Fruit fly (Drosophila melanogaster) whole organism, embryonic: Measurements from ENCODE around the gene CG42748.

Experiments used
- Aef1 ChIP-seq: fragments of 200-800 bp; sonication (Bioruptor generic); IDR thresholded peaks from 3 replicates; pipeline ENCODE4 v1.3.6; 2022; ENCODE audit warnings: missing biosample characterization, missing genetic modification characterization
- Antp ChIP-seq: fragments of 200-800 bp; sonication (Bioruptor generic); optimal IDR thresholded peaks from 3 replicates; lab custom pipeline; 2016; ENCODE audit warnings: missing biosample characterization, missing genetic modification characterization
- BEAF-32 ChIP-seq: fragments of 200-800 bp; sonication (Bioruptor generic); optimal IDR thresholded peaks from 3 replicates; lab custom pipeline; 2017; ENCODE audit warnings: missing biosample characterization, missing genetic modification characterization, mild to moderate bottlenecking, moderate library complexity, missing genetic modification reagents
- CG11456 ChIP-seq: fragments of 200-800 bp; sonication (Bioruptor generic); IDR thresholded peaks from 3 replicates; pipeline ENCODE4 v1.3.6; 2022; ENCODE audit warnings: missing biosample characterization, missing genetic modification characterization
- CG14050 ChIP-seq: fragments of 200-800 bp; sonication (Bioruptor generic); IDR thresholded peaks from 3 replicates; pipeline ENCODE4 v1.3.6; 2022; ENCODE audit warnings: missing biosample characterization, missing genetic modification characterization
- CG1603 ChIP-seq: fragments of 200-800 bp; sonication (Bioruptor generic); optimal IDR thresholded peaks from 2 replicates; lab custom pipeline; 2019; ENCODE audit warnings: missing biosample characterization, mild to moderate bottlenecking, missing genetic modification characterization, moderate library complexity
- CG16863 ChIP-seq: fragments of 200-800 bp; sonication (Bioruptor generic); optimal IDR thresholded peaks from 3 replicates; lab custom pipeline; 2016; ENCODE audit warnings: missing biosample characterization, missing genetic modification characterization
- CG17328 ChIP-seq: fragments of 200-800 bp; sonication (Bioruptor generic); IDR thresholded peaks from 2 replicates; pipeline ENCODE4 v1.3.6; 2022; ENCODE audit warnings: missing biosample characterization, missing genetic modification characterization
- CG17802 ChIP-seq: fragments of 200-800 bp; sonication (Bioruptor generic); optimal IDR thresholded peaks from 2 replicates; lab custom pipeline; 2018; ENCODE audit warnings: missing biosample characterization, mild to moderate bottlenecking, missing genetic modification characterization, moderate library complexity
- CG17912 ChIP-seq: fragments of 200-800 bp; sonication (Bioruptor generic); optimal IDR thresholded peaks from 2 replicates; lab custom pipeline; 2018; ENCODE audit warnings: missing biosample characterization, mild to moderate bottlenecking, missing genetic modification characterization
- CG1832 ChIP-seq: fragments of 200-800 bp; sonication (Bioruptor generic); optimal IDR thresholded peaks from 2 replicates; lab custom pipeline; 2017; ENCODE audit warnings: missing biosample characterization, mild to moderate bottlenecking, missing genetic modification characterization, inconsistent platforms
- CG30020 ChIP-seq: fragments of 200-800 bp; optimal IDR thresholded peaks from 2 replicates; lab custom pipeline; 2019; ENCODE audit warnings: missing biosample characterization, mild to moderate bottlenecking, missing genetic modification characterization, moderate library complexity
- CG31441 ChIP-seq: fragments of 200-800 bp; sonication (Bioruptor generic); IDR thresholded peaks from 2 replicates; pipeline ENCODE4 v1.3.6; 2022; ENCODE audit warnings: missing biosample characterization, missing genetic modification characterization
- CG33557 ChIP-seq: fragments of 200-800 bp; sonication (Bioruptor generic); optimal IDR thresholded peaks from 2 replicates; lab custom pipeline; 2019; ENCODE audit warnings: missing biosample characterization, mild to moderate bottlenecking, missing genetic modification characterization, moderate library complexity
- CG4360 ChIP-seq: fragments of 200-800 bp; sonication (Bioruptor generic); IDR thresholded peaks from 2 replicates; pipeline ENCODE4 v1.3.6; 2022; ENCODE audit warnings: missing biosample characterization, missing genetic modification characterization
- CG7745 ChIP-seq: fragments of 200-800 bp; sonication (Bioruptor generic); optimal IDR thresholded peaks from 2 replicates; lab custom pipeline; 2018; ENCODE audit warnings: missing biosample characterization, mild to moderate bottlenecking, missing genetic modification characterization, moderate library complexity
- CG9437 ChIP-seq: fragments of 200-800 bp; sonication (Bioruptor generic); optimal IDR thresholded peaks from 2 replicates; lab custom pipeline; 2018; ENCODE audit warnings: missing biosample characterization, mild to moderate bottlenecking, missing genetic modification characterization
- CrebB ChIP-seq: fragments of 200-800 bp; sonication (Bioruptor generic); optimal IDR thresholded peaks from 3 replicates; lab custom pipeline; 2018; ENCODE audit warnings: missing biosample characterization, mild to moderate bottlenecking, missing genetic modification characterization
- Dll ChIP-seq: fragments of 200-800 bp; sonication (Bioruptor generic); IDR thresholded peaks from 4 replicates; pipeline ENCODE4 v1.3.6; 2022; ENCODE audit warnings: missing biosample characterization, missing genetic modification characterization; ENCODE audit not compliant: partially characterized antibody
- Doc2 ChIP-seq: fragments of 200-800 bp; sonication (Bioruptor generic); IDR thresholded peaks from 2 replicates; pipeline ENCODE4 v1.3.6; 2022; ENCODE audit warnings: missing biosample characterization, missing genetic modification characterization
- Elba2 ChIP-seq: fragments of 200-800 bp; sonication (Bioruptor generic); optimal IDR thresholded peaks from 3 replicates; lab custom pipeline; 2016; ENCODE audit warnings: missing biosample characterization, missing genetic modification characterization
- HLH4C ChIP-seq: fragments of 200-800 bp; sonication (Bioruptor generic); IDR thresholded peaks from 3 replicates; pipeline ENCODE4 v1.3.6; 2022; ENCODE audit warnings: missing biosample characterization, missing genetic modification characterization; ENCODE audit not compliant: partially characterized antibody
- Jarid2 ChIP-seq: fragments of 200-800 bp; sonication (Bioruptor generic); optimal IDR thresholded peaks from 3 replicates; lab custom pipeline; 2017; ENCODE audit warnings: mild to moderate bottlenecking, missing biosample characterization, missing genetic modification reagents, missing genetic modification characterization
- Mrtf ChIP-seq: fragments of 200-800 bp; sonication (Bioruptor generic); IDR thresholded peaks from 3 replicates; pipeline ENCODE4 v1.3.6; 2022; ENCODE audit warnings: missing biosample characterization, missing genetic modification characterization
- Neu2 ChIP-seq: fragments of 200-800 bp; sonication (Bioruptor generic); optimal IDR thresholded peaks from 3 replicates; lab custom pipeline; 2016; ENCODE audit warnings: missing biosample characterization, missing genetic modification characterization, borderline replicate concordance
- ac ChIP-seq: fragments of 200-800 bp; sonication (Bioruptor generic); optimal IDR thresholded peaks from 3 replicates; lab custom pipeline; 2017; ENCODE audit warnings: missing biosample characterization, mild to moderate bottlenecking, missing genetic modification characterization
- az2 ChIP-seq: fragments of 200-800 bp; sonication (Bioruptor generic); optimal IDR thresholded peaks from 3 replicates; lab custom pipeline; 2016; ENCODE audit warnings: missing biosample characterization, missing genetic modification characterization
- bcd ChIP-seq: fragments of 200-800 bp; sonication (Bioruptor generic); optimal IDR thresholded peaks from 2 replicates; lab custom pipeline; 2017; ENCODE audit warnings: missing biosample characterization, mild to moderate bottlenecking, missing genetic modification characterization
- btn ChIP-seq: fragments of 200-800 bp; sonication (Bioruptor generic); optimal IDR thresholded peaks from 2 replicates; lab custom pipeline; 2016; ENCODE audit warnings: missing biosample characterization, missing genetic modification characterization
- da ChIP-seq: fragments of 200-800 bp; sonication (Bioruptor generic); optimal IDR thresholded peaks from 2 replicates; lab custom pipeline; 2016; ENCODE audit warnings: missing biosample characterization, missing genetic modification characterization
- dati ChIP-seq: fragments of 200-800 bp; sonication (Bioruptor generic); IDR thresholded peaks from 2 replicates; pipeline ENCODE4 v1.3.6; 2022; ENCODE audit warnings: missing biosample characterization, missing genetic modification characterization
- dpn ChIP-seq, 2 experiments: fragments of 200-800 bp; sonication (Bioruptor generic); optimal IDR thresholded peaks; 3 replicates each; lab custom pipeline; 2016; ENCODE audit warnings: missing biosample characterization in 2 of 2, missing genetic modification characterization in 2 of 2
- eve ChIP-seq, 2 experiments: fragments of >200 bp; optimal IDR thresholded peaks; 2 replicates each; lab custom pipeline; 2017; ENCODE audit warnings: missing biosample characterization in 2 of 2, missing genetic modification characterization in 2 of 2
- gem ChIP-seq: fragments of 200-800 bp; sonication (Bioruptor generic); optimal IDR thresholded peaks from 2 replicates; lab custom pipeline; 2019; ENCODE audit warnings: missing biosample characterization, mild to moderate bottlenecking, missing genetic modification characterization, moderate library complexity
- grau ChIP-seq: fragments of 200-800 bp; optimal IDR thresholded peaks from 3 replicates; lab custom pipeline; 2019; ENCODE audit warnings: missing biosample characterization, mild to moderate bottlenecking, missing genetic modification characterization, moderate library complexity
- gro ChIP-seq: fragments of 200-800 bp; sonication (Bioruptor generic); optimal IDR thresholded peaks from 2 replicates; lab custom pipeline; 2016; ENCODE audit warnings: missing biosample characterization, missing genetic modification characterization
- gsb ChIP-seq: fragments of 200-800 bp; sonication (Bioruptor generic); IDR thresholded peaks from 2 replicates; pipeline ENCODE4 v1.3.6; 2022; ENCODE audit warnings: missing biosample characterization, missing genetic modification characterization
- mld ChIP-seq: fragments of 200-800 bp; sonication (Bioruptor generic); IDR thresholded peaks from 3 replicates; pipeline ENCODE4 v1.3.6; 2022; ENCODE audit warnings: missing biosample characterization, missing genetic modification characterization; ENCODE audit not compliant: partially characterized antibody
- pnt ChIP-seq: fragments of 200-800 bp; sonication (Bioruptor generic); optimal IDR thresholded peaks from 3 replicates; lab custom pipeline; 2016; ENCODE audit warnings: missing biosample characterization, missing genetic modification characterization
- prd ChIP-seq, 3 experiments: fragments of >200 bp in 2 of 3; fragments of 200-800 bp in 1 of 3; sonication (Bioruptor generic) in 1 of 3; optimal IDR thresholded peaks in 2 of 3; IDR thresholded peaks in 1 of 3; 2 replicates in 2 of 3; 3 replicates in 1 of 3; pipeline versions ENCODE4 v1.3.6 to Lab custom; 2017 to 2022; ENCODE audit warnings: missing biosample characterization in 1 of 3, missing genetic modification characterization in 1 of 3
- pros ChIP-seq: fragments of 200-800 bp; sonication (Bioruptor generic); optimal IDR thresholded peaks from 3 replicates; lab custom pipeline; 2019; ENCODE audit warnings: missing biosample characterization, mild to moderate bottlenecking, missing genetic modification characterization, moderate library complexity
- row ChIP-seq: fragments of 200-800 bp; sonication (Bioruptor generic); IDR thresholded peaks from 3 replicates; pipeline ENCODE4 v1.3.6; 2022; ENCODE audit warnings: missing biosample characterization, missing genetic modification characterization
- salm ChIP-seq: fragments of 200-800 bp; sonication (Bioruptor generic); optimal IDR thresholded peaks from 2 replicates; lab custom pipeline; 2018; ENCODE audit warnings: missing biosample characterization, mild to moderate bottlenecking, missing genetic modification characterization
- shn ChIP-seq: fragments of 200-800 bp; sonication (Bioruptor generic); optimal IDR thresholded peaks from 3 replicates; lab custom pipeline; 2016; ENCODE audit warnings: missing biosample characterization, missing genetic modification characterization
- slp2 ChIP-seq: fragments of 200-800 bp; sonication (Bioruptor generic); optimal IDR thresholded peaks from 2 replicates; lab custom pipeline; 2016; ENCODE audit warnings: missing biosample characterization, missing genetic modification characterization
- stwl ChIP-seq: fragments of 200-800 bp; sonication (Bioruptor generic); optimal IDR thresholded peaks from 3 replicates; lab custom pipeline; 2018; ENCODE audit warnings: missing biosample characterization, mild to moderate bottlenecking, missing genetic modification characterization, moderate library complexity
- z ChIP-seq: fragments of 200-800 bp; sonication (Bioruptor generic); IDR thresholded peaks from 3 replicates; pipeline ENCODE4 v1.3.6; 2022; ENCODE audit warnings: missing biosample characterization, missing genetic modification characterization
- zfh2 ChIP-seq: fragments of 200-800 bp; sonication (Bioruptor generic); optimal IDR thresholded peaks from 2 replicates; lab custom pipeline; 2016; ENCODE audit warnings: missing biosample characterization, missing genetic modification characterization

The CG42748 gene

DNA sequence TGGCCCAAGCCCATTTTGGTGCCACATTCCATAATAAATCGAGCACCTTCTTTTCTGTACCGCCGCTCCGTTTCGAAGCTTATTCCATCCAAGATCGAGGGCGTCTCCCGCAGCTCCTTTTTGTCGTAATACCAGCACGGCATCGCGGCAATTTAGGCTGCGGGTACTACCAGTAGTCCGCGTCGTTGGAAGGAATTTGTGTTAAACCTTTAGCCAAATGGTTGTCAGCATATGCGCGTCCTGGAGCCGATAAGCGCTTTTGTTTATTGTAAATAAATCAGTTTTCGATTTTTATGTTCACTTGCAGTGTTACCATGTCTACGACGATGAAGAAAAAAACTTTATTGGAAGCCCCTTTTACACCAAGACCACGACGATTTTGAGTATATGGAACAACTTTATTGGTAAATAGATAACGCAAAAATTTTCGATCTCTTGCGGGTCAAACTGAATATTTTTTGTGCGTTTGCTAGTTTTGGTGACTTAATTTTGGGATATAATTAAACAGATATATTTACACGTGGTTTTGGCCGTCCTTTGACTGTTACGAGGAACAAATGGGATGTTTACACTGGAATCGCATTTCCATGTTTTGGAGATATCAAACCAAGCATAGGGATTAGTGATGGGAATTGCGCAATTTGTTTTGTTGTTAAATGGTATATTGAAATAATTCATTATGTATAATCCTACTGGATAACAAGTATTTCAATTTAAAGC is 1.3 kb upstream of the CG42748 start, which contains the start of gene CycK (continued):
- TF ChIP-seq z (GFP tag; lab: Robert Waterston, UW): no peak
- TF ChIP-seq dati (GFP tag; lab: Robert Waterston, UW): no peak
- peak; percentile 11 for TF ChIP-seq stwl (tag; lab: Kevin White, UChicago)
- no peak for TF ChIP-seq CG7745
- TF ChIP-seq CG4360 (GFP tag; lab: Robert Waterston, UW): no peak
- peak; percentile 9 for TF ChIP-seq shn (GFP tag; lab: Kevin White, UChicago)
- peak; percentile 18 for TF ChIP-seq bcd
- no peak for TF ChIP-seq Jarid2 (GFP tag; lab: Kevin White, UChicago)
- no peak for TF ChIP-seq CG9437 (GFP tag; lab: Kevin White, UChicago)

- TF ChIP-seq gro (GFP tag; lab: Kevin White, UChicago) (no peak), CG1832 (GFP tag; lab: Kevin White, UChicago) (no peak), Elba2 (GFP tag; lab: Kevin White, UChicago) (peak; percentile 80), CG16863 (GFP tag; lab: Kevin White, UChicago) (no peak), CG11456 (GFP tag; lab: Robert Waterston, UW) (no peak), CG31441 (GFP tag; lab: Robert Waterston, UW) (no peak), Dll (no peak), da (GFP tag; lab: Kevin White, UChicago) (no peak), CG14050 (GFP tag; lab: Robert Waterston, UW) (no peak), gsb (no peak), CG1603 (tag; lab: Kevin White, UChicago) (peak; percentile 28), pnt (GFP tag; lab: Kevin White, UChicago) (no peak), pros (GFP tag; lab: Kevin White, UChicago) (no peak), BEAF-32 (GFP tag; lab: Kevin White, UChicago) (no peak), prd (optimal IDR thresholded peaks at IDR 0.05; lab: Kevin White, UChicago) (no peak), prd (GFP tag; IDR thresholded peaks at IDR 0.05; lab: Robert Waterston, UW) (no peak), az2 (no peak), Aef1 (no peak), zfh2 (no peak), mld (no peak), slp2 (GFP tag; lab: Kevin White, UChicago) (no peak), Neu2 (GFP tag; lab: Kevin White, UChicago) (no peak), Antp (GFP tag; lab: Kevin White, UChicago) (no peak), dpn (GFP tag; optimal IDR thresholded peaks at IDR 0.05; lab: Kevin White, UChicago) (no peak), CrebB (tag; lab: Kevin White, UChicago) (no peak), CG17802 (tag; lab: Kevin White, UChicago) (peak; percentile 54), gem (no peak), CG17328 (GFP tag; lab: Robert Waterston, UW) (no peak), Doc2 (GFP tag; lab: Robert Waterston, UW) (no peak), HLH4C (GFP tag; lab: Robert Waterston, UW) (no peak), row (GFP tag; lab: Robert Waterston, UW) (peak; percentile 41; the same call in 2 of the 3 replicates), bcd (no peak), CG30020 (peak; percentile 76), btn (GFP tag; lab: Kevin White, UChicago) (no peak), ac (GFP tag; lab: Kevin White, UChicago) (no peak), Mrtf (no peak), CG33557 (GFP tag; lab: Kevin White, UChicago) (no peak), CG17912 (GFP tag; lab: Kevin White, UChicago) (no peak), salm (tag; lab: Kevin White, UChicago) (no peak), eve (GFP tag; optimal IDR thresholded peaks at IDR 0.05; lab: Kevin White, UChicago) (peak in 1 of 2 experiments; percentile 11), grau (tag; lab: Kevin White, UChicago) (no peak)
Measured at dm6 chr2L:22132984-22133383, 2.0 kb downstream of the CG42748 start.
